Fruit fly (Drosophila melanogaster) whole organism: ENCODE results near the gene Smox.

Source experiments
- CG8478 ChIP-seq: fragments of >200 bp; optimal IDR thresholded peaks from 2 replicates; lab custom pipeline; 2018; ENCODE audit warnings: inconsistent platforms
- Dll ChIP-seq: fragments of >200 bp; optimal IDR thresholded peaks from 2 replicates; lab custom pipeline; 2017
- EcR ChIP-seq, 2 experiments: fragments of >200 bp; optimal IDR thresholded peaks; 2 replicates each; lab custom pipeline; 2017; ENCODE audit warnings: missing biosample characterization in 2 of 2, missing genetic modification characterization in 2 of 2, missing genetic modification reagents in 2 of 2
- pan ChIP-seq: fragments of >200 bp; optimal IDR thresholded peaks from 2 replicates; lab custom pipeline; 2017
- psq ChIP-seq: fragments of >200 bp; optimal IDR thresholded peaks from 2 replicates; lab custom pipeline; 2017
- usp ChIP-seq: fragments of >200 bp; optimal IDR thresholded peaks from 2 replicates; lab custom pipeline; 2017; ENCODE audit warnings: missing biosample characterization, missing genetic modification characterization, mixed read lengths

dm6 chrX:8141353-8142066 lies 569 bp downstream of the Smox start:
- TF ChIP-seq usp = no peak
- peak; percentile 87 for TF ChIP-seq CG8478
- no peak for TF ChIP-seq psq (lab: Kevin White, UChicago)
- TF ChIP-seq EcR (GFP tag; optimal IDR thresholded peaks at IDR 0.05; lab: Kevin White, UChicago) = no peak
- TF ChIP-seq Dll (lab: Kevin White, UChicago) = peak; percentile 24
- TF ChIP-seq pan (lab: Kevin White, UChicago) = no peak
